Fruit fly (Drosophila melanogaster) whole organism, embryonic: Measurements from ENCODE around the gene cav.

Experiments used
- Abd-B ChIP-seq: fragments of 200-800 bp; sonication (Bioruptor generic); optimal IDR thresholded peaks from 2 replicates; lab custom pipeline; 2018; ENCODE audit warnings: missing biosample characterization, mild to moderate bottlenecking, missing genetic modification characterization, moderate library complexity
- Aef1 ChIP-seq: fragments of 200-800 bp; sonication (Bioruptor generic); IDR thresholded peaks from 3 replicates; pipeline ENCODE4 v1.3.6; 2022; ENCODE audit warnings: missing biosample characterization, missing genetic modification characterization
- CG10147 ChIP-seq: fragments of 200-800 bp; sonication (Bioruptor generic); optimal IDR thresholded peaks from 2 replicates; lab custom pipeline; 2019; ENCODE audit warnings: missing biosample characterization, mild to moderate bottlenecking, missing genetic modification characterization, moderate library complexity
- CG10321 ChIP-seq: fragments of 200-800 bp; sonication (Bioruptor generic); IDR thresholded peaks from 2 replicates; pipeline ENCODE4 v1.3.6; 2022; ENCODE audit warnings: missing biosample characterization, missing genetic modification characterization
- CG10366 ChIP-seq: fragments of 200-800 bp; sonication (Bioruptor generic); IDR thresholded peaks from 2 replicates; pipeline ENCODE4 v1.3.6; 2022; ENCODE audit warnings: missing biosample characterization, missing genetic modification characterization
- CG10462 ChIP-seq: fragments of 200-800 bp; sonication (Bioruptor generic); optimal IDR thresholded peaks from 2 replicates; lab custom pipeline; 2016; ENCODE audit warnings: missing biosample characterization, missing genetic modification characterization
- CG11093 ChIP-seq: fragments of 200-800 bp; sonication (Bioruptor generic); IDR thresholded peaks from 3 replicates; pipeline ENCODE4 v1.3.6; 2022; ENCODE audit warnings: missing biosample characterization, missing genetic modification characterization
- CG1233 ChIP-seq: fragments of 200-800 bp; sonication (Bioruptor generic); optimal IDR thresholded peaks from 4 replicates; lab custom pipeline; 2018; ENCODE audit warnings: missing biosample characterization, mild to moderate bottlenecking, missing genetic modification characterization
- CG12391 ChIP-seq: fragments of 200-800 bp; sonication (Bioruptor generic); optimal IDR thresholded peaks from 3 replicates; lab custom pipeline; 2018; ENCODE audit warnings: missing biosample characterization, mild to moderate bottlenecking, missing genetic modification characterization, moderate library complexity
- CG12942 ChIP-seq: fragments of 200-800 bp; sonication (Bioruptor generic); optimal IDR thresholded peaks from 3 replicates; lab custom pipeline; 2016; ENCODE audit warnings: missing biosample characterization, missing genetic modification characterization
- CG14710 ChIP-seq: fragments of 200-800 bp; sonication (Bioruptor generic); optimal IDR thresholded peaks from 3 replicates; lab custom pipeline; 2019; ENCODE audit warnings: missing biosample characterization, mild to moderate bottlenecking, missing genetic modification characterization, moderate library complexity
- CG14860 ChIP-seq: fragments of 200-800 bp; sonication (Bioruptor generic); IDR thresholded peaks from 3 replicates; pipeline ENCODE4 v1.3.6; 2022; ENCODE audit warnings: missing biosample characterization, missing genetic modification characterization; ENCODE audit not compliant: partially characterized antibody
- CG1647 ChIP-seq: fragments of 200-800 bp; sonication (Bioruptor generic); optimal IDR thresholded peaks from 3 replicates; lab custom pipeline; 2016; ENCODE audit warnings: missing biosample characterization, missing genetic modification characterization
- CG16863 ChIP-seq: fragments of 200-800 bp; sonication (Bioruptor generic); optimal IDR thresholded peaks from 3 replicates; lab custom pipeline; 2016; ENCODE audit warnings: missing biosample characterization, missing genetic modification characterization
- CG17359 ChIP-seq: fragments of 200-800 bp; sonication (Bioruptor generic); optimal IDR thresholded peaks from 3 replicates; lab custom pipeline; 2018; ENCODE audit warnings: missing biosample characterization, mild to moderate bottlenecking, missing genetic modification characterization, moderate library complexity
- CG17385 ChIP-seq: fragments of 200-800 bp; sonication (Bioruptor generic); optimal IDR thresholded peaks from 3 replicates; lab custom pipeline; 2018; ENCODE audit warnings: missing biosample characterization, mild to moderate bottlenecking, missing genetic modification characterization
- CG17612 ChIP-seq: fragments of 200-800 bp; sonication (Bioruptor generic); IDR thresholded peaks from 2 replicates; pipeline ENCODE4 v1.3.6; 2022; ENCODE audit warnings: missing biosample characterization, missing genetic modification characterization
- CG18764 ChIP-seq: fragments of 200-800 bp; sonication (Bioruptor generic); optimal IDR thresholded peaks from 3 replicates; lab custom pipeline; 2016; ENCODE audit warnings: missing biosample characterization, missing genetic modification characterization
- CG2875 ChIP-seq: fragments of 200-800 bp; sonication (Bioruptor generic); optimal IDR thresholded peaks from 2 replicates; lab custom pipeline; 2017; ENCODE audit warnings: missing biosample characterization, mild to moderate bottlenecking, missing genetic modification characterization, missing genetic modification reagents
- CG31441 ChIP-seq: fragments of 200-800 bp; sonication (Bioruptor generic); IDR thresholded peaks from 2 replicates; pipeline ENCODE4 v1.3.6; 2022; ENCODE audit warnings: missing biosample characterization, missing genetic modification characterization
- CG33557 ChIP-seq: fragments of 200-800 bp; sonication (Bioruptor generic); optimal IDR thresholded peaks from 2 replicates; lab custom pipeline; 2019; ENCODE audit warnings: missing biosample characterization, mild to moderate bottlenecking, missing genetic modification characterization, moderate library complexity
- CG43689 ChIP-seq: fragments of 200-800 bp; sonication (Bioruptor generic); IDR thresholded peaks from 2 replicates; pipeline ENCODE4 v1.3.6; 2022; ENCODE audit warnings: missing biosample characterization, missing genetic modification characterization
- CG6175 ChIP-seq: fragments of 200-800 bp; sonication (Bioruptor generic); IDR thresholded peaks from 3 replicates; pipeline ENCODE4 v1.3.6; 2022; ENCODE audit warnings: missing biosample characterization, missing genetic modification characterization
- CG7839 ChIP-seq: fragments of 200-800 bp; sonication (Bioruptor generic); optimal IDR thresholded peaks from 3 replicates; lab custom pipeline; 2018; ENCODE audit warnings: missing biosample characterization, mild to moderate bottlenecking, missing genetic modification characterization, moderate library complexity
- CG9437 ChIP-seq: fragments of 200-800 bp; sonication (Bioruptor generic); optimal IDR thresholded peaks from 2 replicates; lab custom pipeline; 2018; ENCODE audit warnings: missing biosample characterization, mild to moderate bottlenecking, missing genetic modification characterization
- CkIIα-i1 ChIP-seq: fragments of 200-800 bp; sonication (Bioruptor generic); IDR thresholded peaks from 2 replicates; pipeline ENCODE4 v1.3.6; 2022; ENCODE audit warnings: missing biosample characterization, missing genetic modification characterization
- CoRest ChIP-seq: fragments of 200-800 bp; sonication (Bioruptor generic); optimal IDR thresholded peaks from 3 replicates; lab custom pipeline; 2018; ENCODE audit warnings: missing biosample characterization, mild to moderate bottlenecking, missing genetic modification characterization, moderate library complexity
- D19B ChIP-seq: fragments of 200-800 bp; sonication (Bioruptor generic); optimal IDR thresholded peaks from 2 replicates; lab custom pipeline; 2017; ENCODE audit warnings: missing biosample characterization, mild to moderate bottlenecking, missing genetic modification characterization
- Deaf1 ChIP-seq: fragments of 200-800 bp; optimal IDR thresholded peaks from 3 replicates; lab custom pipeline; 2019; ENCODE audit warnings: missing biosample characterization, mild to moderate bottlenecking, missing genetic modification characterization, moderate library complexity
- Dfd ChIP-seq, 2 experiments: fragments of >200 bp; optimal IDR thresholded peaks; 2 replicates each; lab custom pipeline; 2017; ENCODE audit warnings: missing biosample characterization in 2 of 2, missing genetic modification characterization in 2 of 2
- HmgZ ChIP-seq: fragments of 200-800 bp; sonication (Bioruptor generic); optimal IDR thresholded peaks from 2 replicates; lab custom pipeline; 2018; ENCODE audit warnings: missing biosample characterization, mild to moderate bottlenecking, missing genetic modification characterization
- Mes4 ChIP-seq: fragments of 200-800 bp; sonication (Bioruptor generic); optimal IDR thresholded peaks from 2 replicates; lab custom pipeline; 2016; ENCODE audit warnings: missing biosample characterization, missing genetic modification characterization
- Oli ChIP-seq: fragments of 200-800 bp; sonication (Bioruptor generic); optimal IDR thresholded peaks from 2 replicates; lab custom pipeline; 2018; ENCODE audit warnings: missing biosample characterization, mild to moderate bottlenecking, missing genetic modification characterization, moderate library complexity
- Ptx1 ChIP-seq: fragments of 200-800 bp; sonication (Bioruptor generic); IDR thresholded peaks from 2 replicates; pipeline ENCODE4 v1.3.6; 2022; ENCODE audit warnings: missing biosample characterization, missing genetic modification characterization
- bbx ChIP-seq: fragments of 200-800 bp; sonication (Bioruptor generic); IDR thresholded peaks from 2 replicates; pipeline ENCODE4 v1.3.6; 2022; ENCODE audit warnings: missing biosample characterization, missing genetic modification characterization; ENCODE audit not compliant: partially characterized antibody
- cad ChIP-seq: fragments of >200 bp; optimal IDR thresholded peaks from 2 replicates; lab custom pipeline; 2017; ENCODE audit warnings: missing biosample characterization, missing genetic modification characterization
- cg ChIP-seq: fragments of 200-800 bp; sonication (Bioruptor generic); optimal IDR thresholded peaks from 3 replicates; lab custom pipeline; 2019; ENCODE audit warnings: missing biosample characterization, mild to moderate bottlenecking, missing genetic modification characterization, moderate library complexity
- dm ChIP-seq: fragments of 200-800 bp; sonication (Bioruptor generic); optimal IDR thresholded peaks from 3 replicates; lab custom pipeline; 2016; ENCODE audit warnings: missing biosample characterization, missing genetic modification characterization
- dmrt99B ChIP-seq: fragments of 200-800 bp; sonication (Bioruptor generic); optimal IDR thresholded peaks from 2 replicates; lab custom pipeline; 2018; ENCODE audit warnings: missing biosample characterization, mild to moderate bottlenecking, missing genetic modification characterization, moderate library complexity
- ewg ChIP-seq: fragments of 200-800 bp; sonication (Bioruptor generic); optimal IDR thresholded peaks from 3 replicates; lab custom pipeline; 2017; ENCODE audit warnings: mild to moderate bottlenecking, missing biosample characterization, missing genetic modification reagents, missing genetic modification characterization
- fd96Cb ChIP-seq: fragments of 200-800 bp; sonication (Bioruptor generic); optimal IDR thresholded peaks from 2 replicates; lab custom pipeline; 2018; ENCODE audit warnings: missing biosample characterization, mild to moderate bottlenecking, missing genetic modification characterization, moderate library complexity
- klu ChIP-seq: fragments of 200-800 bp; sonication (Bioruptor generic); IDR thresholded peaks from 2 replicates; pipeline ENCODE4 v1.3.6; 2022; ENCODE audit warnings: missing biosample characterization, missing genetic modification characterization
- lov ChIP-seq, 2 experiments: fragments of 200-800 bp in 1 of 2; fragments of >200 bp in 1 of 2; sonication (Bioruptor generic) in 1 of 2; IDR thresholded peaks in 1 of 2; optimal IDR thresholded peaks in 1 of 2; 2 replicates in 1 of 2; 3 replicates in 1 of 2; pipeline versions ENCODE4 v1.3.6 to Lab custom; 2017 to 2022; ENCODE audit warnings: missing biosample characterization in 1 of 2, missing genetic modification characterization in 1 of 2
- nau ChIP-seq: fragments of 200-800 bp; sonication (Bioruptor generic); optimal IDR thresholded peaks from 3 replicates; lab custom pipeline; 2017; ENCODE audit warnings: missing biosample characterization, mild to moderate bottlenecking, missing genetic modification characterization, missing genetic modification reagents
- slbo ChIP-seq: fragments of 200-800 bp; sonication (Bioruptor generic); IDR thresholded peaks from 2 replicates; pipeline ENCODE4 v1.3.6; 2022; ENCODE audit warnings: missing biosample characterization, missing genetic modification characterization
- twi ChIP-seq: fragments of 200-800 bp; optimal IDR thresholded peaks from 2 replicates; lab custom pipeline; 2019; ENCODE audit warnings: missing biosample characterization, mild to moderate bottlenecking, missing genetic modification characterization, moderate library complexity
- zen ChIP-seq: fragments of 200-800 bp; sonication (Bioruptor generic); optimal IDR thresholded peaks from 3 replicates; lab custom pipeline; 2018; ENCODE audit warnings: missing biosample characterization, mild to moderate bottlenecking, missing genetic modification characterization, moderate library complexity

The cav gene

dm6 chr3R:24205935-24206334 lies 15.0 kb upstream of the cav start (continued):
- TF ChIP-seq CG11093 (GFP tag; lab: Robert Waterston, UW) = no peak
- peak; percentile 58 for TF ChIP-seq CoRest
- peak; percentile 25 for TF ChIP-seq CG17385 (GFP tag; lab: Kevin White, UChicago)
- peak; percentile 50 for TF ChIP-seq CG7839
- TF ChIP-seq fd96Cb (tag; lab: Kevin White, UChicago) = peak; percentile 24
- TF ChIP-seq Ptx1 (GFP tag; lab: Robert Waterston, UW) = peak; percentile 52; the same call in 1 of the 2 replicates
- 0 out of 2 replicates have a peak, but pooled peaks have one; percentile 16 for TF ChIP-seq slbo (GFP tag; lab: Robert Waterston, UW)
- peak; percentile 72 for TF ChIP-seq Oli (tag; lab: Kevin White, UChicago)
- TF ChIP-seq ewg (GFP tag; lab: Kevin White, UChicago) = peak; percentile 31
- TF ChIP-seq klu (GFP tag; lab: Robert Waterston, UW) = no peak
- TF ChIP-seq CG31441 (GFP tag; lab: Robert Waterston, UW) = peak; percentile 63; the same call in 1 of the 2 replicates
- TF ChIP-seq D19B (GFP tag; lab: Kevin White, UChicago) = peak; percentile 77
- peak; percentile 23 for TF ChIP-seq CG17359 (tag; lab: Kevin White, UChicago)
- TF ChIP-seq nau (GFP tag; lab: Kevin White, UChicago) = peak; percentile 26
- TF ChIP-seq CG2875 (GFP tag; lab: Kevin White, UChicago) = no peak
- peak; percentile 74 for TF ChIP-seq dmrt99B (tag; lab: Kevin White, UChicago)
- TF ChIP-seq CG12391 (tag; lab: Kevin White, UChicago) = peak; percentile 38
- TF ChIP-seq, all 482 proteins: peak for 64

DNA sequence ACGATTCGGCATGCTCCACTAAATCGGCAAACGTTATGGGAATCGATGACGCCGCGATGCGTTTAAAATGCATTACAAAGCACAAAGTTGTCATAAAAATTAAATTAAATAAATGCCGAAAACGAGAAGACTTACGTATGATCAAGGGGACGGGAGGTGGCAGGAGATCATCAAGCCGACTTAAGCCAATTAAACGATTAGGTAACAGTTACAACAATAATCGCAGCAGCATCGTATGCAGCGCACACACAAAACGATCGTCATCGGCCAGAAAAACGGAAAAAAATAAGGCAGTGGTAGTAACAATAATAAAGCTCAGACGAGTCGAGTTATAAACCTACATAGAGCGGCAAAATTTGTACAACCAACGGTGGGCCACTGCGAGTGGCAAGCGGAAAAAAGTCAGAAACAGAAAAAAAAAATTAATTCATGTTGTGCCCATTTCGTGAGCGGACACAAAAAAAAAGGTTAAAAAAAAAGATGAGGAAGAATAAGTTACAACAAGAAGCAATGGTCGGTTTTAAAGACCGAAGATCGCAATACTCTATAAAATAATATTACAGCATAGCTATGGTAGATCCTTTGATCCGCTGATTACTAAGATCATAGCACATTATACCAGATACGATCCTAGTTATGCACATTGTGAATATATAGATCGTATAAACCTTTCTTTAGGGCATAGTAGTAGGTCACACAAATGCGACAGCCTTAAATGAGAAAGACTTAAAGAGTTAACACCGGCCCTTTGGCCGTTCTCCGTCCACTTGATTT lies 14.4 kb upstream of the cav start:
- TF ChIP-seq CG12942 (no peak), CG10147 (GFP tag; lab: Kevin White, UChicago) (no peak), dm (no peak), Dfd (GFP tag; optimal IDR thresholded peaks at IDR 0.05; lab: Kevin White, UChicago) (no peak), CG17612 (GFP tag; lab: Robert Waterston, UW) (no peak), CG1647 (GFP tag; lab: Kevin White, UChicago) (peak; percentile 13), CG10366 (GFP tag; lab: Robert Waterston, UW) (peak; percentile 51; the same call in 1 of the 2 replicates), cad (GFP tag; lab: Kevin White, UChicago) (no peak), Abd-B (GFP tag; lab: Kevin White, UChicago) (peak; percentile 21), CG16863 (GFP tag; lab: Kevin White, UChicago) (peak; percentile 4), CkIIα-i1 (GFP tag; lab: Robert Waterston, UW) (no peak), Mes4 (GFP tag; lab: Kevin White, UChicago) (no peak), bbx (no peak), HmgZ (tag; lab: Kevin White, UChicago) (no peak), CG1233 (GFP tag; lab: Kevin White, UChicago) (peak; percentile 35), CG6175 (GFP tag; lab: Robert Waterston, UW) (no peak), lov (optimal IDR thresholded peaks at IDR 0.05; lab: Kevin White, UChicago) (no peak), lov (GFP tag; IDR thresholded peaks at IDR 0.05; lab: Robert Waterston, UW) (peak; percentile 32; the same call in 1 of the 3 replicates), Deaf1 (tag; lab: Kevin White, UChicago) (no peak), CG14710 (peak; percentile 41), CG33557 (GFP tag; lab: Kevin White, UChicago) (no peak), CG43689 (no peak), CG10462 (GFP tag; lab: Kevin White, UChicago) (no peak), CG9437 (GFP tag; lab: Kevin White, UChicago) (peak; percentile 23), CG10321 (no peak), cg (GFP tag; lab: Kevin White, UChicago) (no peak), CG14860 (no peak), zen (tag; lab: Kevin White, UChicago) (no peak), twi (tag; lab: Kevin White, UChicago) (no peak), Aef1 (GFP tag; lab: Robert Waterston, UW) (0 out of 3 replicates have a peak, but pooled peaks have one; percentile 13), CG18764 (GFP tag; lab: Kevin White, UChicago) (no peak)
